Fruit fly (Drosophila melanogaster): Measurements from ENCODE around the gene Shmt.

The Shmt gene

dm6 chrX:5886764-5887555 lies 29.6 kb downstream of the Shmt start:
- no peak for TF ChIP-seq noc (tag; optimal IDR thresholded peaks at IDR 0.05)

DNA sequence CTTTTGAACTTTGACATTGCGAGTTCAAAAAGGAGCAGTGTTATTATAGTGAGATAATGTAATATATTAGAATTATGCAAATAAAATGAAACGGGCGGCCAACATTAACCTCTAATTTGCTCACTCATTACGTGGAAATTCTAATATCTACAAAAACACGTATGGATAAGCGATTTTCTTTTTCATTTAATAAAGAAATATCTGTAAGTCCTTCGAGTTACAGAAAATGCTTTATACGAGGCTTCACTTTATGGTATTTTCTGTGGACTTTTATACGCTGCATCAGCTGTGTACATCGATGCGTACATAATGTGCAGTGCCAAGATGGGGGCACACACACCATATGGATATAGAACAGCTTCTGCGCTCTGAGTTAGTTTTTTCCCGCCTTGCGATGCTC lies 30.6 kb downstream of the Shmt start:
- no peak for TF ChIP-seq noc (tag; optimal IDR thresholded peaks at IDR 0.05)

DNA sequence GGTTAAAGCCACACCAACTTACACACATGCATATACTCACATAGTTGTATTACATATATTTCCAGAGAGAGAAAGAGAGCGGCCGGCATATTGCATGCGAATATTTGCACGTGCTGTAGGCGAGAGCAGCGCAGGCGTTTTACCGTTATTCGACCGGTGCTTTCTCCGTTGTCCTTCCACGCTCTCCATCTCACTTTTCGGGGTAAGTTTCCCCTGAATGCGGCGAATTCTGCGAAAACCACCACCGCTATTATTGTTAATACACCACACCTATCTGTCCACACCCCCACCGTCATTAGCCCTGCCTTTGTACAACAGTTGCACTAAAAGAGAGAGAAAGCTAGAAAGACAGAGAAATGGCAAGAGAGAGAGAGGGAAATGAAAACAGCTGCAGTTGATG lies 31.1 kb downstream of the Shmt start:
- no peak for TF ChIP-seq noc (tag; optimal IDR thresholded peaks at IDR 0.05)

- TF ChIP-seq noc (tag; optimal IDR thresholded peaks at IDR 0.05) = no peak
These were observed 31.7 kb downstream of the Shmt start for dm6 chrX:5884887-5885286.

DNA sequence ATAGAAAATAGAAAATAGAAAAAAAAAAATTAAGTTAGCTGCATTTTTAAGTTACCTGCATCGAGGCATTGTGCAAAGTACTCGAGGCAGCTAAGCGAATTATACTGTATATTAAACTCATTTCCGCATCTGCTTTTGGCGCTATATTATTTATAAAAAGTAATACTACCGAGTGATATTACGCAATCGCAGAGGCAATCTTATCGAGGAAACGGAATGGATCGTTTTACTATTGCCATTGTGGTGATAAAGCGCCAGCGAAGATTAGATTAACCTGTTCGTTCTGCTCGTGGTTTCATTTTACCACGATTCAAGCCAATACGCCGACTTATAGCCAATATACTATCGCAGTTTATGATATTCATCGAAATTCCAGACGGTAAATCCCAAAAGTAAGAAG lies 32.3 kb downstream of the Shmt start:
- TF ChIP-seq noc (tag; optimal IDR thresholded peaks at IDR 0.05) = no peak

- no peak for TF ChIP-seq noc (tag; optimal IDR thresholded peaks at IDR 0.05)
These were observed 33.2 kb downstream of the Shmt start for dm6 chrX:5883394-5883793.

- peak; percentile 59 for TF ChIP-seq noc (tag; optimal IDR thresholded peaks at IDR 0.05)
These were observed 36.3 kb downstream of the Shmt start for dm6 chrX:5880139-5880924.

- peak; percentile 65 for TF ChIP-seq noc (tag; optimal IDR thresholded peaks at IDR 0.05)
These were observed 37.1 kb downstream of the Shmt start, which contains the start of the genes Usp30 and CG16721 for dm6 chrX:5879543-5879943. Gene Usp30, minus strand, starts transcription at chrX:5879787. Gene CG16721, plus strand, starts transcription at chrX:5879869.

DNA sequence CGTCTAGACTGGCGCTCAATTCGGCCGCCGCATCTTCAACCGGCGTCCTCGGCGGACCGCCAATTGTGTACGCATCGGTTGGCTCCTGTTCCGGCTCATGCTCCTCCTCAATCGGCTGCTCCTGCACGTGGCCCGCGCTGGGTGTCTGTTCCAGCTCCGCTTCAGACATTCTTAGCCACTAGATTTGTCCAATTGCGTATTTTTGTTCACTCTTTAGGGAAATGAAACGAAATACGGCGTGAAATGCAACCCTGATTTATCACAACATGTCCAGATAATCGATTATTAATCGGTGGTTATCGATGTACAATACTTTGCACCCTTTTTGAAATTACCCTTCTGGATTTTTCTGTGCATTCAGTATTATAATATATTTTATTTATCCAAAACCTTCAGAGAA lies 40.0 kb downstream of the Shmt start, which contains the start of gene mof:
mof (minus strand) TSS at position 270 of the 400 bp plus-strand sequence.
- no peak for TF ChIP-seq noc (tag; optimal IDR thresholded peaks at IDR 0.05)

DNA sequence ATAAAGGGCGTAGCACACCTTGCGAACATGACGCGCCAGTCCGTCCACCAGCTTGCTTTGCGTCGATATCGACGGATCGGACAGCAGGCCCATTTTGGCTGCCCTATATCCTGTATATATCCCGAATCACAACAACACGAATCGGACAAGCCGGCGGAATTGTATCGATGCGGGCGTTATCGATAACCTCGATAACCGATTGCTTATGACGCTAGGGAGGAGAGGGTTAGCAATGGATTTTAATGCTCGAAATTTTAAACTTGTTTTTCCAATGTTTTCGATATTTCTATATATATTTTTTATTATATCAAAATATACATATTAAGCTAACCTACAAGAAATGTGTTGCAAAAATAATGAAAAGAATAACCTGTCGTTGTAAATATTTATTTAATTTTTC lies 43.4 kb downstream of the Shmt start, which contains the start of gene GAA1:
GAA1 (minus strand) TSS at position 194 of the 400 bp plus-strand sequence.
- no peak for TF ChIP-seq noc (tag; optimal IDR thresholded peaks at IDR 0.05)

DNA sequence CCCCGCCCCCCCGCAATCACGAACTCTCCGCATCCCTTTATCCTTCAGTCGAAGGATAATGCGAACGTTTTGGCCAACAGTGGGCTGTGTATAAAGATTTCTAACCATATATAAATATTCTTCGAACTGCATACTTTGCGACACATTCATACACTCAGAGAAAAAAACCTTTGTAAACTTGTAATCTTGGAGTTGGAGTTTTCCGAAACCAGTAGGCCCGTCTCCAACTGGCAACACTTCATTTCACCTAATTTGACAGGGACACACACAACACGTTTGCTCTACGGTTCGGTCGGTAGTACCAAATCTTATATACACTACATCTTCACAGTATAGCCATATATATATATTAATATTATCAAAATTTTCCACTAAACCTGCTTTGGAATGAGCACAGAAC lies 47.8 kb downstream of the Shmt start, which contains the start of gene CG15764:
CG15764 (plus strand) TSS at position 301 of the 400 bp plus-strand sequence.
- TF ChIP-seq noc (tag; optimal IDR thresholded peaks at IDR 0.05) = no peak

DNA sequence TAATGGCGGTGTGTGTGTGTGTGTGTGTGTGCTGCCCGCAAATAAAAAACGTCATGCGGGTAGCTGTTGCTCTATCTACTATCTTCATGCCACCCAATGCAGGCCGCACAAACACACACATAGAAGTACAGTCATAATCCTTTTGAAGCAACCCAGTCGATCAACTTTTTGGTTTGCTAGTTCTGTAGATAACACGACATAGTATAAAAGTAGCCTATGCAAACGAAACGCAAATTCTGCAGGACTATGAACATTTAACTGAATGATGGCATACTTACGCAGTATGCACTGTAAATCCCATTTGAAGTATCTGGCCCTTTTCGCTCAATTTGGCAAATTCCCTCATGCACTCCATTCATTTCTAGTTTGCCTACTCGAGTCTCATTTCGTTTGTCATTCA lies 50.5 kb downstream of the Shmt start:
- TF ChIP-seq noc (tag; optimal IDR thresholded peaks at IDR 0.05) = no peak

DNA sequence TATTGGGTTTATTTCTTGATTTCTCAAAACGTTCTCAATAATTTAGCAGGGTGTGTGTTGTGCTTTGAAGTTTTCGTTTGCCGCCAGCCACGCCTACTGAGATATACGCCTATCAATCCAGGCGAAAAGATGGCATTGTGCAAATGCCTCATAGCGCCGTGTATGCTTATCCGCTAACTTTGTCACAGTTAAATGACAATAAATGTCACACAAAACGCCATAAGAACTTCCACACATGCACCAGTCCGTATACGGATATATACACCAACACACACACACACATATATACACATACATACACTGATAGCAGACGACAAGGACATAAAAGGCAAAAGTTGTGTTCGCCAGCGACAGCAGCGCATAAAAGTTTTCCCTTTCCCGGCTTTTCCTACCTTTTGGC lies 51.5 kb downstream of the Shmt start, which contains the start of gene CG43137:
CG43137 (minus strand) TSS at position 101 of the 400 bp plus-strand sequence.
- TF ChIP-seq noc (tag; optimal IDR thresholded peaks at IDR 0.05) = no peak
